Fruit fly (Drosophila melanogaster): ENCODE measurements around the gene CG6686.
"Not testable (repeated sequence)": the region's sequence is repeated elsewhere in the genome, so short reads cannot be mapped to it uniquely, and the experiment has no call there.

Gene CG6686

DNA sequence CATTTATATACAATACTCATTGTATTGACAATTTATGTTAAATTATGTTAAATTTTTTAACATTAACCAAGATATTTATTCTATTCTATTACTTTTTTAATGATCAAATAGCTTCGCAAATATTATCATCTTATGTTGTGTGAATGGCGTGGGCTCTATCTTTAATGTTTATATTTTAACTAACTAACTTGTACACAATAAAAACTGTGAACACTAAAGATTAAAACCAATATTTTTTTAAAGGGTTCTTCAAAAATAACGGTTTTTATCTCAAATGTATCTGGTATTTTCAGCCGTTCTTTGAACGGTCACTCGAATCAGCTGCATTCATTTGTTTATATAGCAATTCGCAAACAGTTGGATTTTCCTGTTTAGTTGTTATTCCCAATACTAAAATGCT is 8.7 kb upstream of the CG6686 start, which contains the start of gene Ada1-1:
Gene Ada1-1 (plus strand): TSS at position 301 of the 400 bp plus-strand sequence.
- not testable (repeated sequence) for TF ChIP-seq noc (tag; optimal IDR thresholded peaks at IDR 0.05)

DNA sequence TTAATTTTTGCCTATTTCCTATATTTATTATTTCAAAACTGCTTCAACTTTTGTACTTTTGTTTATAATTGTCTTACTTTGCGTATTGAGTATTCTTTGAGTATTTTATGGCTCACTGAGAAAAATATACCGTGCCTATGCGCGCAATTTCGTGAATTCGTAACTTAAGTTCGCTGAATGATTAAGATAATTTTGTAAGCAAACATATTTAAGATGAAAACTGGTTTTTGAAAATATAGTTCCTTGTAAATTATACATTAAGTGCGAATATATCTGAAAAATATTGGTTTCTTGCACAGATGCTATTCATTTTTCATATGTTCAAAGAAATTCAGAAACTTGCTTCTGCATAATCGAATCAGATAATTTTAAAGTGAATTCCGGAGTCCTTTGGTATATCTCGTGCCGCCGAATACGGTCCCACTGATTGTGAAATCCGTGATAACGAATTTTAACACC is 7.5 kb upstream of the CG6686 start, which contains the start of the genes CG18789 and Qtzl:
Gene CG18789 (minus strand): TSS at position 101 of the 459 bp plus-strand sequence.
Gene Qtzl (plus strand): TSS at position 409 of the 459 bp plus-strand sequence.
- TF ChIP-seq noc (tag; optimal IDR thresholded peaks at IDR 0.05): not testable (repeated sequence)

DNA sequence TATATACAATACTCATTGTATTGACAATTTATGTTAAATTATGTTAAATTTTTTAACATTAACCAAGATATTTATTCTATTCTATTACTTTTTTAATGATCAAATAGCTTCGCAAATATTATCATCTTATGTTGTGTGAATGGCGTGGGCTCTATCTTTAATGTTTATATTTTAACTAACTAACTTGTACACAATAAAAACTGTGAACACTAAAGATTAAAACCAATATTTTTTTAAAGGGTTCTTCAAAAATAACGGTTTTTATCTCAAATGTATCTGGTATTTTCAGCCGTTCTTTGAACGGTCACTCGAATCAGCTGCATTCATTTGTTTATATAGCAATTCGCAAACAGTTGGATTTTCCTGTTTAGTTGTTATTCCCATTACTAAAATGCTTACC is 4.8 kb upstream of the CG6686 start, which contains the start of gene Ada1-2:
Gene Ada1-2 (plus strand): TSS at position 301 of the 400 bp plus-strand sequence.
- not testable (repeated sequence) for TF ChIP-seq noc (tag; optimal IDR thresholded peaks at IDR 0.05)

DNA sequence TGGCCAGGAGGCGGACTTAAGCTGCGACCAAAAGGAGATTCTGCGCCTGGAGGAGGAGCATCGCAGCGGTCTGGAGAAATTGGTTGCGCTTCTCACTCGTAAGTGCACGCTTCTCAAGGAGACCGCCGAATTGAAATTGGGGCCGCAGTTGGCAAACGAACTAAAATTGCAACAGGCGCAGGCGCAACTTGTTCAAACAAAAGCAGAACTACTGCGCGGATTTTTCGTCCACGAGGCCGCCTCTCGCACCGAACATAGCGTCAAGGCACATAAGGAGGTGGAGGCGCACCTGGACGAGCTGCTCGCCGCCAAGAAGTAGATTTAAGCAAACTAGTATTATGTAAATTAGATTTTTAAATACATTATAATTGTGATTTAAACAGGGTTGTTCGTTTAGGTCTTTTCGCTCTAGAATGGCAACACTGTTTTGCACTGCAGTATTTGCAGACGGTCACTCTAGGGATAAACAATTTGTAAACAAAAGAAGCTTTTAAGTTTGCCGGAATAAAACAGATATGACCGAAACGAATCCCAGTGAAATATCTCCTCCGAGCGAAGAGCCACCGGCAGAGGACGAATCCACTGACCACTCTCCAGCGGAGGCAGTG is 2.7 kb upstream of the CG6686 start, which contains the start of gene escl:
Gene escl (plus strand): TSS at position 470 of the 608 bp plus-strand sequence.
- no peak for TF ChIP-seq noc (tag; optimal IDR thresholded peaks at IDR 0.05)

DNA sequence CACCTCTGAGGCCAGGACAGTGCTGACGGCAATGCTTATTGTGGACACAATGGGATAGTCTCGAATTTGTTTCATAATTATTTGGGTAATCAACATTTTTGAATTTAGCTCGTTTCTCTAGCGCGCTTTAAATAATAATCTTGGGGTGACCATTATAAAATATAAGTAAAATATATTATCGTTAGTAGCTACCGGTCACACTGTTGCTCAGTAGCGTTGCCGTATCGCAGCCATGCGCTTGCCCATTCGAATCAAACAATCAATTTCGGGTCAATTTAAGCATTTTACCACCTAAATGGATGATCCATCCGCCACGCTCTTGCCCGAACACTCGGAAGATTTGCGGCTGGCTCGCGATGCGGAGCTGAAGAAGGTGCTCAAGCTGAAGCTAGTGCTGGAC is 1.9 kb upstream of the CG6686 start, which contains the start of the genes zuc and dgt2:
Gene zuc (minus strand): TSS at position 154 of the 400 bp plus-strand sequence.
Gene dgt2 (plus strand): TSS at position 208 of the 400 bp plus-strand sequence.
- TF ChIP-seq noc (tag; optimal IDR thresholded peaks at IDR 0.05): no peak

DNA sequence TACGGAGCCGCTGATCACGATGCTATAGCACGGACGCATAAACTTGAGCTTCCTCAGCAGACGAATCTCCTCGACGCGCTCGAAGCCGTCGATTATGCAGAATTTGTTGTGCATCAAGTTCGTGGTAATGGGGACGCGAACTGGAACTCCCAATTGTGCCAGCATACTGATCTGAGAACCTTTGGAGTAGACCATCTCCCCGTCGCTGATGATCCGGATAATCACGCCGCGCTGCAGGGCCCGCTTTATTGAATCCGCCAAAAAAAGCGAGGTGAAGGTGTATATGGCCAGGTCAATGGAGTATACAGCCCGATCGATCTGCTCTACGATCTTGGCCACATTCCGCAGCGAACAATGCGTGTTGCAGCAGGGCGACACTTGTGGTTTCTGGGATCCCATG is 1.4 kb upstream of the CG6686 start:
- TF ChIP-seq noc (tag; optimal IDR thresholded peaks at IDR 0.05): no peak

DNA sequence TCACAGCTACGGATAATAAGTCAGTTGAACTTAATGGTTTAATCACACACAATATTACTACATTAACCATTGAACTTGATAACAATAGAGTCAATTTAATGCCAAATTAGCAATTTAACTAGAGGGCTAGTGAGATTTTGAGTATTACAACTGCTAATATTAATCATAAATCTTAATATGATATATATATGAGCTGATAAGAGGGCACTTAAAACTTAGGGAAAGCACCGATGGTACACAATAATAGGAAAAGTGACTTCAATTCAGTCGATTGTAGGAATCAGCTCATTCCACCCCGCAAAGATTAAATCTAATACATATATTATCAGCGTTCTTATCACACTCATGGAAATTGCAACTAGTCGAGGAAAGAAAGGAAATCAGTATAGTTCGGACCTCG is 6.6 kb downstream of the CG6686 start, which contains the start of gene CG16965:
Gene CG16965 (plus strand): TSS at position 382 of the 400 bp plus-strand sequence.
- no peak for TF ChIP-seq noc (tag; optimal IDR thresholded peaks at IDR 0.05)

DNA sequence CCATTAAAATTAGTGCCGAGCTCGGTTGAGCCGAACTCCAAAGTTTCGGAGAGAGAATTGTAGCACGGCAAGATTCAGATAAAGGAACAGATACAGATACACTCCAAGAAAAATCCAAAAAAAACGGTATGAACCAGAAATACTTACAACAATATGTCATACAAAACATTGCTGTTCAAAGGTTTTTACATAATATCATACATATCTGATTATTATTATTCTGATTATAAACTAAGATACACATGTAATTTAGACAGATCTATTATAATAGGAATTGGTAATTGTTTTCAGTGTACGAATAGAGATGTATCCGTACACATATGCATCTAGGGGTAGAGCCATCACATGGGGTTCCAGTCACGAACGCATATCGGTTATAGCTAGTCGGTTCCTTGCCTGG is 7.8 kb downstream of the CG6686 start:
- TF ChIP-seq noc (tag; optimal IDR thresholded peaks at IDR 0.05): no peak

DNA sequence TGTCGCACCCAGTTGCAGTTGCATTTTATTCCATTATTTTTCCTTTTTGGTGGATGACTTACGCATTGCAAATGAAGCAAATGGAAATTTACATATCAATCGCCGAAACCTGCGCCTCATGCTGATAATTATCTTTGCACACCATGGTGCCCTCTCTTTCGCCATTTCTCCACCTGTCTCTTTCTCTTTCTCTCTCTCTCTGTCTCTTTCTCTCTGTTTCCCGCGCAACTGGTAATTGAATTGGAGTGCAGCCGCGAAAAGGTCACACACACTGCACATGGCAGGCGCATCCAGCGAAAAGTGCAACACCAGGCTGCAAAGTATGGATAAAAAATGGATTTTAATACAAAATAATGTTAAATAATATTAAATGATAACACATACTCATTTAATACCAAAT is 10.1 kb downstream of the CG6686 start:
- no peak for TF ChIP-seq noc (tag; optimal IDR thresholded peaks at IDR 0.05)

DNA sequence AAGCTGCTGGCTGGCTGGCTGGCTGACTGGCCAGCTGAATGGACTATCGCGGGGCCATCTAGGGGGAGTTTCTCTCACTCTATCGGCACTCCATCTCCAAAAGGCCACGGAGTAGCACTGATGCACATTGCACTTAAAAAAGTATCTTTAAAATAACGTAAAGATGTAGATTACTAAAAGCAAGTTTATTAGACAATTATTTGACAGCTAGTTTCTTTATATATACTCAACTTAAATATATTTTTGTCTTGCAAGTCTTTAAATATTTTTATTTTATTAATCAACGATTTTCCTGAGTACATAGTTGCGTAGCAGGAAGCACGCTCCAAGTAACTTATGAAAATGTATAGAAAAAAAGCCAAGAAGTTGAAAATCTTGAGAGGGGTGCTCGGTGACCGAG is 10.9 kb downstream of the CG6686 start:
- TF ChIP-seq noc (tag; optimal IDR thresholded peaks at IDR 0.05): no peak

DNA sequence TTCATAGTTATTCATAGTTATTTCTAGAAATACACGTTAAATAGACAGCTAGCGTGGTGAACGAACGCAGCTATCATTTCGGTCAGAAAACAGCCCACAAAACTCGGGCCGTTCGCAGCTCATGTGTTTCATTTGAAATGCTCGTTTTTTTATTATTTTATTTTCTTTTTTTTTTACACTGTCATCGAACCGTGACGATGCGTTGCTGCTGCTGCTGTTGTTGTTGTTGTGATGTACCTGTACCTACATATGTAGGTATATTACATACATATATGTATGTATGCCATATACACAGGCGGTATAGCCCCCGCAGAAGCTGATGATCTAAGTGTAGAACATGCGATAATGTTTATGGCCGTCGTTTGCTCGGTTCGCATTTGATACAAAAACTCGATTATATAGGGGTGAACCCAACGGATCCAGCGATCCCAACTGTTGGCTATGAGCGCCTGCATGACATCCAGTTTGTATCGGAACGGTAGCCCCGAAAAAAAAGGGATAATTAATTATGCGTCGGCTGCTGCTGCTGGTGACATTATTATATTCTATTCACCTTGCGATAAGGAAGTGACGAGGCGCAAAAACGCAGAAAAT is 14.6 kb downstream of the CG6686 start:
- TF ChIP-seq noc (tag; optimal IDR thresholded peaks at IDR 0.05): no peak

DNA sequence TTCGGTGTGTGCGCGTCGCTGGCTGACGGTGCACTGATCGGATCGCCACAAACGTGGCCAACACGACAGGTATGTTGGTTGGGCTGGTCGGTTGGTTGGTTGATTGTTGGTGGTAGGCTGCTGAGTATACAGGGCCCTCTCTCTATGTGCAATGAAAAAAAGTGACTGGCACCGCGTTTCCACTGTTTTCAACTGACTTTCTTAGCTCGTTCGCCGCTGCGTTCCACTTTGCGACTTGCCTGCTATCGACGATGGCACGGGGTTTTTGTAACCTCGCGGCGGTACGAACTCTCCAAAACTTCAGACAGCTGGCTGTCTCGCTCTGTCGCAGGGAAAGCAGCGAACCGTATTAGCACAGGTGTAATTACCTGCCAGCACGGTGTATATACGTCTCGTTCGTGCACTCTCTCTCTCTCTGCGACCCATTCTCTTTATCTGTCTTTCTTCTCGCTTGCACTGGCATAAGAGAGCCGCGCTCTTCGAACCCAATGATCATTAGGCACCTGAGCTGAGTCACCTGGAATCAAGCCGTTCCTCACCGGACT is 16.9 kb downstream of the CG6686 start:
- peak; percentile 63 for TF ChIP-seq noc (tag; optimal IDR thresholded peaks at IDR 0.05)

DNA sequence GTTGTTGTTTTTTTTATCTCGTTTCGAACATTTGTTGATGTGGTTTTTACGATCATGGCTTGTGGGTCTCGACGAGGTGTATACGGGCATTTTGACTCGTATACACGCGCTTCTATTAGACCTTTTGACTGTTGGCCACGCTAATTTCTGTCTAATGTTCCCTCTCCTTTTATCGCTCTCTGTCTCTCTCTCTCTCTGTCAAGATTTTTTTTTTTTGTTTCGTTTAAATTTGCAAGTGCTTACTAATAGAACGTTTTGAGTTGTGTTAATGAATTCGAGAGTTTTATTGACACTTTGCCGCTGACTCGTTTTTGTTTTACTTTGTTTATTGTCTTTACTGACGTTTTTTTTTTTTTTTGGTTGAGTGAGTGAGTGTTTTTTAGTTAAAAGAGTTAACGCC is 17.5 kb downstream of the CG6686 start:
- no peak for TF ChIP-seq noc (tag; optimal IDR thresholded peaks at IDR 0.05)

DNA sequence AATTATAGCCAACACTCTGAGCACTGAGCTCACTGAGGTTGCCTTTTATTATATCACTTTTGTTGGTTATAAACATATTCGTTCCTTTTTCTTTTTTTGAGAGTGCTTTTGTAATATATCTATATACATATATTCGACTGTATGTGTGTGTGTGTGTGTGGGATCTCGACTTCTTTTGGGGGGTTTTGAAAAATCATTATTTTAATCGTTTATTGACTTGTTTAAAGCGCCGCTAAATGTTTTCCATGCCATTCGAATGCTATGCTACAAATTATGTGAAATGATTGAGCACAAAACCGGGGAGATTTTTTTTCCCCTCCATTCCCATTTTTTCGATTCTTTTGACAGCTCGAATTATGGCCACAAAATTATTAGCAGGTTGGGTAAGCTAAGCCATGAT is 18.4 kb downstream of the CG6686 start:
- TF ChIP-seq noc (tag; optimal IDR thresholded peaks at IDR 0.05): no peak

DNA sequence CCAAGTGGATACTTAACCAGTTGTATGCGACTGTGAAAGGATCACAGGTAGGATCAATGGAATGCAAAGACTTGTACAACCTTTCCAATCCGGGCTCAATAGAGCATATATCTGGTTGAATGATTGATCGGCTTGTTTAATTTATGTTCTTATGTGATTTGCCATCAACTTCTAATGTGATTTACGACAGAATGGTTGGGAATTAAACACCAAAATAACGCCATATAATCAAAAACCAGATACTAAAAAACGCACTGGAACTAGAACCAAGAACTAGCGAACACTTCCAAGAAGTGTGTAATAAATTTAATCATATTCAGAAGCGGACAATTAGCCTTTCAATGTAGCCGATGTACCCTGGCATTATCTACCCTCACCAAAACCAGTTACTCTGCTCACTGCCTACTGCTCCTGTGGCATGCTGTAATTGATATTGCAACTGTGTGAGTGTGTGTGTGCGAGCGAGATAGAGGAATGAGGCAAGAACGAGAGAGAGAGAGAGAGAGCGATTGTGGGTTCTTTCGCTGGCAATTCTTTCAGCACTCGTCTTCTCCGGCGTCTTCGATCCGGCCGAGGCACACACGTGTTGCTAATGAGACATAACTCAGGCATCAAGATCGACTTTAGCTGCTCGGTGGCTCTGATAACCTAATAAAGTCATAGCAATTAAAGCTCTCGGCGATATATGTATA is 19.1 kb downstream of the CG6686 start:
- no peak for TF ChIP-seq noc (tag; optimal IDR thresholded peaks at IDR 0.05)

Data from whole organism, larva.